Worm (Caenorhabditis elegans): Measurements from ENCODE around the gene F25G6.9.
A peak's percentile ranks its signal among the peaks of the same experiment; 100 is the strongest.

DNA sequence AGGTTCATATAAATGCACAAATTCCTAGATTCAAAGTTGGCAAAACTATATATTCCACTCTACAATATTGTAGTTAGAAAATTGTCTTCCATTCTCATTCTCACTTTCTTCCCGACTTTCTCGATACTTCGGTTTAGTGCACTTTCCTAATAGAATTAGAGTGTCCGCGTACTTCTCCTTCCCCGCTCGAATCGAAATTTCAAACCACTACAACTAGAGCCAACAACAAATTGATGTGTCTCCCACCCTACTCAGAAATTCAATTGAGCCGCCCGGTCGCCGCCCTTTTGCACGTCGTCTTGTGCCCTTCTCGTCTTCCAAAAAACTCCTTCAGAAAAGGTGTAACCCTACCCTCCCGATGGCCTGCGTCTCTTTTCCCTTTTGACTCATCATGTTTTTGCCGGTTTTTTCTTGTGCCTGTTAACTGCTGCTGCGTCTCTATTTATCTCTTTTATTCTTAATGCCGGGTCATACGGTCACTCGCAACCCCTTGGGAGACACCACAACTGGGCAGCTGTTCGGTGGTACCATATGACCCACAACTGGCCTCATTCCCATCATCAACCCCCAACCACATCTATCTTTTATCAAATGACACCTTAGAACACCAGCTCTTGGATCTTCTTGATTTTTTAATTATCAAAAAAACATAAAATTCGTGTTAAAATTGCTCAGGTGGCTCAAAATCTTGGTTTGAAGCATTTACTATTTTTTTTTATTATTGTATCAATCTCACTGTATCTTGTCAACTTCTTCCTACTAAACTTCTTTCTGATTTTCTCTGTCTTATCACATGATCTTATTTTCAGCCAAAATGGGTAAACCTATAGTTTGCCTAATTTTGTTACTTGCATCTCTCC is 24.5 kb upstream of the F25G6.9 start, which contains the start of gene tag-196:
- no peak for TF ChIP-seq lin-32 (GFP tag; optimal IDR thresholded peaks at IDR 0.05)
- no peak for TF ChIP-seq nhr-12 (tag; optimal IDR thresholded peaks at IDR 0.05)
- peak; percentile 95 for TF ChIP-seq ces-1 (GFP tag; optimal IDR thresholded peaks at IDR 0.05)
- no peak for TF ChIP-seq mep-1 (tag; optimal IDR thresholded peaks at IDR 0.05)
- TF ChIP-seq pha-4 (tag; optimal IDR thresholded peaks at IDR 0.05): no peak
- peak; percentile 94 for TF ChIP-seq hlh-1 (tag; optimal IDR thresholded peaks at IDR 0.05)
- no peak for TF ChIP-seq lin-13 (tag; optimal IDR thresholded peaks at IDR 0.05)
- no peak for TF ChIP-seq zip-8 (tag; optimal IDR thresholded peaks at IDR 0.05)
- no peak for TF ChIP-seq nhr-76 (tag; optimal IDR thresholded peaks at IDR 0.05)
- peak; percentile 10 for TF ChIP-seq cnd-1 (tag; optimal IDR thresholded peaks at IDR 0.05)
- no peak for TF ChIP-seq bed-3 (GFP tag; optimal IDR thresholded peaks at IDR 0.05)
- TF ChIP-seq ceh-39 (tag; optimal IDR thresholded peaks at IDR 0.05): no peak
- TF ChIP-seq M03D4.4 (tag; optimal IDR thresholded peaks at IDR 0.05): no peak
- no peak for TF ChIP-seq elt-3 (tag; optimal IDR thresholded peaks at IDR 0.05)

Data from whole organism, mixed stage, embryonic.